Worm (Caenorhabditis elegans) whole organism, L3 larva: ENCODE measurements around the gene enpp-1.

Experiments used
- R02D3.7 ChIP-seq: fragments of 150-350 bp; optimal IDR thresholded peaks from 2 replicates; lab custom pipeline; 2014; ENCODE audit warnings: missing biosample characterization, missing genetic modification characterization
- ZK546.5 ChIP-seq: sonication (generic microtip); optimal IDR thresholded peaks from 2 replicates; lab custom pipeline; 2017; ENCODE audit warnings: missing biosample characterization, missing genetic modification characterization
- aly-2 ChIP-seq: fragments of 150-350 bp; optimal IDR thresholded peaks from 2 replicates; lab custom pipeline; 2014; ENCODE audit warnings: missing biosample characterization, missing genetic modification characterization
- ama-1 ChIP-seq: fragments of 150-350 bp; optimal IDR thresholded peaks from 2 replicates; lab custom pipeline; 2018
- ceh-82 ChIP-seq: fragments of 150-350 bp; optimal IDR thresholded peaks from 2 replicates; lab custom pipeline; 2014; ENCODE audit warnings: missing biosample characterization, missing genetic modification characterization
- daf-12 ChIP-seq: fragments of 150-350 bp; optimal IDR thresholded peaks from 2 replicates; lab custom pipeline; 2014; ENCODE audit warnings: missing biosample characterization, missing genetic modification reagents, missing genetic modification characterization
- egl-5 ChIP-seq: fragments of 150-350 bp; optimal IDR thresholded peaks from 2 replicates; lab custom pipeline; 2017; ENCODE audit warnings: missing biosample characterization, missing genetic modification reagents, missing genetic modification characterization, inconsistent platforms
- elt-1 ChIP-seq: fragments of 150-350 bp; optimal IDR thresholded peaks from 2 replicates; lab custom pipeline; 2014; ENCODE audit warnings: missing biosample characterization, missing genetic modification characterization
- elt-2 ChIP-seq: sonication (generic microtip); optimal IDR thresholded peaks from 2 replicates; lab custom pipeline; 2016; ENCODE audit warnings: missing genetic modification reagents, mild to moderate bottlenecking, missing genetic modification characterization, missing compliant biosample characterization
- eor-1 ChIP-seq, 2 experiments: fragments of 150-350 bp; optimal IDR thresholded peaks; 2 replicates each; lab custom pipeline; 2014 to 2018; ENCODE audit warnings: missing biosample characterization in 2 of 2, missing genetic modification characterization in 2 of 2
- fkh-10 ChIP-seq: sonication (generic microtip); optimal IDR thresholded peaks from 2 replicates; lab custom pipeline; 2017; ENCODE audit warnings: missing biosample characterization, missing genetic modification reagents, missing genetic modification characterization
- fkh-2 ChIP-seq: fragments of 150-350 bp; optimal IDR thresholded peaks from 2 replicates; lab custom pipeline; 2014; ENCODE audit warnings: missing biosample characterization, missing genetic modification reagents, missing genetic modification characterization
- fos-1 ChIP-seq: fragments of 150-350 bp; optimal IDR thresholded peaks from 2 replicates; lab custom pipeline; 2014; ENCODE audit warnings: missing biosample characterization, missing genetic modification characterization
- hmg-11 ChIP-seq: sonication (generic microtip); optimal IDR thresholded peaks from 2 replicates; lab custom pipeline; 2016; ENCODE audit warnings: missing genetic modification characterization, missing compliant biosample characterization
- jun-1 ChIP-seq: fragments of 150-350 bp; optimal IDR thresholded peaks from 2 replicates; lab custom pipeline; 2014; ENCODE audit warnings: missing biosample characterization, missing genetic modification reagents, missing genetic modification characterization
- lin-15B ChIP-seq: fragments of 150-350 bp; optimal IDR thresholded peaks from 2 replicates; lab custom pipeline; 2014; ENCODE audit warnings: missing biosample characterization, missing genetic modification characterization
- lin-39 ChIP-seq: fragments of 150-350 bp; optimal IDR thresholded peaks from 2 replicates; lab custom pipeline; 2018; ENCODE audit warnings: missing biosample characterization, missing genetic modification reagents, missing genetic modification characterization
- lsy-12 ChIP-seq: sonication (generic microtip); optimal IDR thresholded peaks from 2 replicates; lab custom pipeline; 2016; ENCODE audit warnings: mild to moderate bottlenecking, missing genetic modification characterization, missing compliant biosample characterization
- mdl-1 ChIP-seq: fragments of 150-350 bp; optimal IDR thresholded peaks from 2 replicates; lab custom pipeline; 2014; ENCODE audit warnings: missing biosample characterization, missing genetic modification characterization
- nhr-11 ChIP-seq: fragments of 150-350 bp; optimal IDR thresholded peaks from 2 replicates; lab custom pipeline; 2014; ENCODE audit warnings: missing biosample characterization, missing genetic modification characterization
- nhr-12 ChIP-seq: fragments of 150-350 bp; optimal IDR thresholded peaks from 2 replicates; lab custom pipeline; 2014; ENCODE audit warnings: missing biosample characterization, missing genetic modification characterization
- nhr-23 ChIP-seq: fragments of 150-350 bp; optimal IDR thresholded peaks from 2 replicates; lab custom pipeline; 2014; ENCODE audit warnings: missing biosample characterization, missing genetic modification reagents, missing genetic modification characterization
- nhr-25 ChIP-seq: sonication (generic microtip); optimal IDR thresholded peaks from 2 replicates; lab custom pipeline; 2017; ENCODE audit warnings: missing biosample characterization, missing genetic modification characterization
- nhr-43 ChIP-seq: sonication (generic microtip); optimal IDR thresholded peaks from 2 replicates; lab custom pipeline; 2016; ENCODE audit warnings: mild to moderate bottlenecking, missing genetic modification characterization, missing compliant biosample characterization; ENCODE audit not compliant: poor library complexity, severe bottlenecking
- nhr-67 ChIP-seq: fragments of 150-350 bp; optimal IDR thresholded peaks from 2 replicates; lab custom pipeline; 2014; ENCODE audit warnings: missing biosample characterization, missing genetic modification characterization
- nhr-77 ChIP-seq: fragments of 150-350 bp; optimal IDR thresholded peaks from 2 replicates; lab custom pipeline; 2014; ENCODE audit warnings: missing biosample characterization, missing genetic modification characterization
- pha-4 ChIP-seq: fragments of 150-350 bp; optimal IDR thresholded peaks from 2 replicates; lab custom pipeline; 2014; ENCODE audit warnings: missing biosample characterization, missing genetic modification reagents, missing genetic modification characterization
- pqm-1 ChIP-seq: fragments of 150-350 bp; optimal IDR thresholded peaks from 2 replicates; lab custom pipeline; 2017; ENCODE audit warnings: missing biosample characterization, missing genetic modification characterization, inconsistent platforms
- sea-2 ChIP-seq: fragments of 150-350 bp; sonication (generic microtip); optimal IDR thresholded peaks from 4 replicates; lab custom pipeline; 2014; ENCODE audit warnings: missing biosample characterization, missing genetic modification reagents, missing genetic modification characterization
- skn-1 ChIP-seq: fragments of 150-350 bp; optimal IDR thresholded peaks from 2 replicates; lab custom pipeline; 2014; ENCODE audit warnings: missing biosample characterization, missing genetic modification characterization
- tbx-2 ChIP-seq: sonication (generic microtip); optimal IDR thresholded peaks from 2 replicates; lab custom pipeline; 2016; ENCODE audit warnings: mild to moderate bottlenecking, missing genetic modification characterization, missing compliant biosample characterization
- unc-39 ChIP-seq: sonication (generic microtip); optimal IDR thresholded peaks from 4 replicates; lab custom pipeline; 2017; ENCODE audit warnings: missing biosample characterization, missing genetic modification characterization
- ztf-11 ChIP-seq: fragments of 150-350 bp; optimal IDR thresholded peaks from 2 replicates; lab custom pipeline; 2014; ENCODE audit warnings: missing biosample characterization, missing genetic modification characterization
- ztf-4 ChIP-seq: fragments of 150-350 bp; optimal IDR thresholded peaks from 2 replicates; lab custom pipeline; 2014; ENCODE audit warnings: missing biosample characterization, missing genetic modification characterization

Gene enpp-1

ce11 chrV:12088773-12089172, 42.5 kb upstream of the enpp-1 start, which contains the start of gene R07B7.12:
TSS of gene R07B7.12 (plus strand) at chrV:12089073.
- TF ChIP-seq aly-2 (tag; lab: Kevin White, UChicago): no peak
- TF ChIP-seq nhr-23: no peak
- no peak for TF ChIP-seq eor-1 (tag; optimal IDR thresholded peaks at IDR 0.05; lab: Kevin White, UChicago)
- no peak for TF ChIP-seq skn-1 (tag; lab: Kevin White, UChicago)
- no peak for TF ChIP-seq elt-1
- no peak for TF ChIP-seq mdl-1
- TF ChIP-seq nhr-11 (tag; lab: Kevin White, UChicago): no peak
- TF ChIP-seq R02D3.7 (tag; lab: Kevin White, UChicago): no peak
- TF ChIP-seq elt-2 (tag; lab: Kevin White, UChicago): no peak
- no peak for TF ChIP-seq ztf-4 (tag; lab: Kevin White, UChicago)
- TF ChIP-seq tbx-2: no peak
- TF ChIP-seq nhr-43 (tag; lab: Kevin White, UChicago): no peak
- TF ChIP-seq lin-15B (tag; lab: Kevin White, UChicago): no peak
- no peak for TF ChIP-seq sea-2 (GFP tag; lab: Kevin White, UChicago)

ce11 chrV:12091759-12092158, 39.5 kb upstream of the enpp-1 start, which contains the start of gene nhr-206:
TSS of gene nhr-206 (plus strand) at chrV:12092006.
- peak; percentile 59 for TF ChIP-seq elt-2 (tag; lab: Kevin White, UChicago)
- no peak for TF ChIP-seq fos-1
- TF ChIP-seq fkh-10: no peak
- TF ChIP-seq egl-5 (tag; lab: Kevin White, UChicago): no peak
- no peak for TF ChIP-seq lin-39
- no peak for TF ChIP-seq hmg-11 (tag; lab: Kevin White, UChicago)
- peak; percentile 53 for TF ChIP-seq jun-1
- TF ChIP-seq pqm-1 (tag; lab: Kevin White, UChicago): peak; percentile 70
- no peak for TF ChIP-seq ama-1
- no peak for TF ChIP-seq ZK546.5 (tag; lab: Kevin White, UChicago)
- no peak for TF ChIP-seq nhr-77
- TF ChIP-seq nhr-12 (tag; lab: Kevin White, UChicago): no peak
- TF ChIP-seq lin-15B (tag; lab: Kevin White, UChicago): no peak
- TF ChIP-seq nhr-11 (tag; lab: Kevin White, UChicago): no peak
- TF ChIP-seq unc-39: no peak
- TF ChIP-seq nhr-43 (tag; lab: Kevin White, UChicago): no peak
- no peak for TF ChIP-seq daf-12 (tag; lab: Kevin White, UChicago)
- TF ChIP-seq lsy-12: no peak
- TF ChIP-seq ceh-82 (tag; lab: Kevin White, UChicago): no peak
- no peak for TF ChIP-seq ztf-11 (tag; lab: Kevin White, UChicago)
- no peak for TF ChIP-seq skn-1 (tag; lab: Kevin White, UChicago)
- peak; percentile 87 for TF ChIP-seq pha-4
- TF ChIP-seq, all 47 proteins: peak for 4

DNA sequence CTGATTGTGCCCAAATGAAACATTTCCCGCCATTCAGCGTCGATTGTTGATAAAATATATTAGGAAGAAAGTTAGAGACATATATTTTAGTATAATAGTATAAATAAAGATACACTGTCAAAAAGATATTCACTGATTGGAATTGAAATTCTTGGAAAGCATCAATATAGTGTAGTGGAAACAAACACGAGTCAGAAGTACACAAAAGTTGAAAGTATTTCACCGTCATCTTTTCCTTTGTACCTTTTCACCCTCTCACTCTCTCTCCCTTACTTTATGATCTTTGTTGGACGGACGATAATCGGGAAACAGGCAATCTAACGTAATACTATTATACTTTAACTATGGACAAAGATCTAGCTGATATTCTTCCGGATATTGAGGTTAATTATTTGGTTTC, 37.2 kb upstream of the enpp-1 start, which contains the start of gene nhr-208:
Gene nhr-208 (plus strand): TSS at position 288 of the 400 bp plus-strand sequence.
- no peak for TF ChIP-seq lsy-12
- peak; percentile 52 for TF ChIP-seq pqm-1 (tag; lab: Kevin White, UChicago)
- TF ChIP-seq elt-2 (tag; lab: Kevin White, UChicago): peak; percentile 16
- no peak for TF ChIP-seq tbx-2
- no peak for TF ChIP-seq unc-39
- TF ChIP-seq fkh-2 (tag; lab: Kevin White, UChicago): no peak

DNA sequence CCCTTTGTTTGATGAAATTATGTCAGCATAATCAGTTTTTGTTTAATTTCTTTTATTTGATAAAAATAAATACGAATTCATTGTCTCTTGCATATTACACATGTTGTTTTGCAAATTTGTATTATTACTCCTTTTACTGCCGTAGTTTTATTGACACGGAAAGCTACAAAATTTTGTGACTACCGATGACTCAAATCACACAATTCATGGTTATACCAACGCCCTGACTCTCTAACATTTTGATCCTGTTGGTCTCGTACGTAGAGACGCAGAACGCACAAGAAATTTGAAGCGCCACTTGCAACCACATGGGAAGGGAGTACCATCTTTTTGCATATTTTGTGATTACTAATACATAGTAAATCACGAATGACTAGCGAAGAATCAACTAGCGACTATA, 35.4 kb upstream of the enpp-1 start, which contains the start of gene nhr-207:
Gene nhr-207 (plus strand): TSS at position 282 of the 400 bp plus-strand sequence.
- TF ChIP-seq lsy-12: no peak
- no peak for TF ChIP-seq nhr-67 (tag; lab: Kevin White, UChicago)
- TF ChIP-seq jun-1: peak; percentile 8
- TF ChIP-seq pha-4: peak; percentile 87
- TF ChIP-seq ceh-82 (tag; lab: Kevin White, UChicago): no peak
- no peak for TF ChIP-seq lin-39
- TF ChIP-seq pqm-1 (tag; lab: Kevin White, UChicago): peak; percentile 89
- no peak for TF ChIP-seq daf-12 (tag; lab: Kevin White, UChicago)
- no peak for TF ChIP-seq nhr-23
- peak; percentile 26 for TF ChIP-seq elt-2 (tag; lab: Kevin White, UChicago)

DNA sequence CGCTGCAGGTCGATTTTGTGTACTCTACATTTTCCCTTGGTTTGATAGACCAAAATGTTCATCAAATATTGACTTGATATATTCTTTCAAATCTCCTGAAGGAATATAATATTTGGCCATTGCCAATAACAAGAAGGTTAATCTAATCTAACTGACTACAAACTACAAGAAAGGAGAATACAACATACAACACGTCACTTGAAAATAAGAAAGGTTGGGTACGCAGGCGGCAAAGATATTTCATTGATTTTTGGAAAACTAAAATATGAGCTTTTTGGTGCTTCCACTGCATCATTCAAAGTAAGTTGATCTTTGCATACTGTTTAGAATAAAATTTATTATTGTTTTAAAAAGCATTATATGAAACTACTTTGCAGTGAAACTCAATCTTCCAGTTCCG, 33.1 kb upstream of the enpp-1 start, which contains the start of gene nhr-209:
Gene nhr-209 (plus strand): TSS at position 27 of the 400 bp plus-strand sequence.
- TF ChIP-seq mdl-1: no peak
- TF ChIP-seq nhr-25 (tag; lab: Kevin White, UChicago): no peak
- TF ChIP-seq aly-2 (tag; lab: Kevin White, UChicago): no peak
- no peak for TF ChIP-seq tbx-2
- TF ChIP-seq ama-1: no peak
- TF ChIP-seq elt-2 (tag; lab: Kevin White, UChicago): no peak
